Worm (Caenorhabditis elegans) whole organism, L4/young adult: ENCODE data around the gene rpl-15.

Experiments used
- W03F9.2 ChIP-seq: fragments of 150-350 bp; optimal IDR thresholded peaks from 2 replicates; lab custom pipeline; 2014; ENCODE audit warnings: missing biosample characterization, missing genetic modification characterization
- dao-5 ChIP-seq: sonication (generic microtip); optimal IDR thresholded peaks from 2 replicates; lab custom pipeline; 2016; ENCODE audit warnings: missing genotype, missing genetic modification characterization, moderate library complexity, missing compliant biosample characterization
- him-1 ChIP-seq: sonication (generic microtip); optimal IDR thresholded peaks from 2 replicates; lab custom pipeline; 2016; ENCODE audit warnings: missing genotype, missing genetic modification reagents, missing genetic modification characterization, missing compliant biosample characterization

DNA sequence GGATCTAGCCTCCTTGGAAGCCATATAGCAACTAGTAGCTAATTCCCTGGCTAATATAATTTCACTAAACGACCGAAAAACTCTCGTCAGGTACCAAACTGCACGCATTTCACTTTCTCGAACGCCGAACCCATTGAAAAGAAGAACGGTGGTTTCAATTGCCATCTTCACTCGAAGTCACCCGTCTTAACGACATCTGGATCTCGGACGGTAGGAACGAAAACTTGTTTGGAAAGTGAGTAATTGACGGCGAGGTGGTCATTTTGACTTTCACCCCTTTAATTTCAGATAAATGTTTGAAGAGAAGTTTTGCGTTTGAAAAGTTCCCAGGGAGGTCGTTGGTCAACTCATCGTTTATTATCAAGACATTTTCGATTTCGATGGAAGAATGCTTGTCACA is 30.4 kb upstream of the rpl-15 start:
- TF ChIP-seq him-1 (tag; lab: Kevin White, UChicago) (no peak), W03F9.2 (no peak), dao-5 (tag; lab: Kevin White, UChicago) (no peak)
